Fruit fly (Drosophila melanogaster) whole organism, wandering third instar larva: ENCODE measurements around the gene Tcs4.

Experiments used
- Abd-B ChIP-seq: fragments of >200 bp; optimal IDR thresholded peaks from 2 replicates; lab custom pipeline; 2017; ENCODE audit warnings: missing biosample characterization, missing genetic modification characterization
- CG32264 ChIP-seq: fragments of 200-800 bp; sonication (Bioruptor generic); optimal IDR thresholded peaks from 2 replicates; lab custom pipeline; 2016; ENCODE audit warnings: missing biosample characterization, missing genetic modification characterization
- CG9705 ChIP-seq: fragments of 200-800 bp; sonication (Bioruptor generic); optimal IDR thresholded peaks from 2 replicates; lab custom pipeline; 2018; ENCODE audit warnings: missing biosample characterization, mild to moderate bottlenecking, missing genetic modification characterization
- CrebA ChIP-seq: fragments of 200-800 bp; sonication (Bioruptor generic); optimal IDR thresholded peaks from 2 replicates; lab custom pipeline; 2016; ENCODE audit warnings: missing biosample characterization, mild to moderate bottlenecking, missing genetic modification characterization, borderline replicate concordance
- Dfd ChIP-seq: fragments of >200 bp; optimal IDR thresholded peaks from 2 replicates; lab custom pipeline; 2017; ENCODE audit warnings: missing biosample characterization, missing genetic modification characterization
- Dif ChIP-seq: fragments of 200-275, 200-300 bp; sonication (Bioruptor generic); optimal IDR thresholded peaks from 2 replicates; lab custom pipeline; 2018; ENCODE audit warnings: missing biosample characterization, missing genetic modification characterization; ENCODE audit not compliant: partially characterized antibody
- HLH106 ChIP-seq: fragments of 200-800 bp; optimal IDR thresholded peaks from 3 replicates; lab custom pipeline; 2019; ENCODE audit warnings: missing biosample characterization, mild to moderate bottlenecking, missing genetic modification characterization, moderate library complexity
- Hnf4 ChIP-seq: fragments of 200-800 bp; sonication (Bioruptor generic); optimal IDR thresholded peaks from 2 replicates; lab custom pipeline; 2016; ENCODE audit warnings: missing biosample characterization, mild to moderate bottlenecking, missing genetic modification characterization
- Hr78 ChIP-seq: fragments of >200 bp; optimal IDR thresholded peaks from 2 replicates; lab custom pipeline; 2017; ENCODE audit warnings: missing biosample characterization, missing genetic modification characterization
- Jra ChIP-seq: sonication (Bioruptor generic); optimal IDR thresholded peaks from 2 replicates; lab custom pipeline; 2016; ENCODE audit warnings: missing biosample characterization, missing genetic modification characterization
- Mio ChIP-seq: sonication (Bioruptor generic); optimal IDR thresholded peaks from 2 replicates; lab custom pipeline; 2016; ENCODE audit warnings: missing biosample characterization, missing genetic modification characterization
- Myc ChIP-seq: fragments of >200 bp; optimal IDR thresholded peaks from 2 replicates; lab custom pipeline; 2017
- N ChIP-seq: fragments of >200 bp; optimal IDR thresholded peaks from 2 replicates; lab custom pipeline; 2018; ENCODE audit warnings: missing biosample characterization, missing external identifiers, missing genetic modification characterization
- OdsH ChIP-seq: fragments of 200-800 bp; sonication (Bioruptor generic); optimal IDR thresholded peaks from 2 replicates; lab custom pipeline; 2016; ENCODE audit warnings: missing biosample characterization, mild to moderate bottlenecking, missing genetic modification characterization
- Rel ChIP-seq, 2 experiments: fragments of 200-800 bp; sonication (Bioruptor generic) in 1 of 2; optimal IDR thresholded peaks; 2 replicates in 1 of 2; 3 replicates in 1 of 2; lab custom pipeline; 2016 to 2019; ENCODE audit warnings: mild to moderate bottlenecking in 2 of 2, missing biosample characterization in 2 of 2, missing genetic modification characterization in 2 of 2, moderate library complexity in 1 of 2
- Sp1 ChIP-seq: fragments of 200-800 bp; sonication (Bioruptor generic); optimal IDR thresholded peaks from 3 replicates; lab custom pipeline; 2019; ENCODE audit warnings: missing biosample characterization, mild to moderate bottlenecking, missing genetic modification characterization, moderate library complexity
- Vsx2 ChIP-seq: fragments of 200-300, 225-300 bp; sonication (Bioruptor generic); optimal IDR thresholded peaks from 2 replicates; lab custom pipeline; 2018; ENCODE audit warnings: missing biosample characterization, missing genetic modification characterization; ENCODE audit not compliant: partially characterized antibody
- br ChIP-seq: fragments of 200-800 bp; sonication (Bioruptor generic); optimal IDR thresholded peaks from 2 replicates; lab custom pipeline; 2016; ENCODE audit warnings: missing biosample characterization, missing genetic modification characterization
- brk ChIP-seq: fragments of 200-800 bp; sonication (Bioruptor generic); optimal IDR thresholded peaks from 2 replicates; lab custom pipeline; 2016; ENCODE audit warnings: missing biosample characterization, mild to moderate bottlenecking, missing genetic modification characterization
- dl ChIP-seq, 2 experiments: fragments of 175-275, 200-275 bp in 1 of 2; fragments of 200-275 bp in 1 of 2; sonication (Bioruptor generic); optimal IDR thresholded peaks; lab custom pipeline; 2018; ENCODE audit warnings: mild to moderate bottlenecking in 2 of 2, missing biosample characterization in 2 of 2, missing genetic modification characterization in 2 of 2, moderate library complexity in 2 of 2; ENCODE audit not compliant: partially characterized antibody in 2 of 2, insufficient read depth in 1 of 2
- dmrt93B ChIP-seq: fragments of 200-800 bp; sonication (Bioruptor generic); optimal IDR thresholded peaks from 2 replicates; lab custom pipeline; 2018; ENCODE audit warnings: missing biosample characterization, mild to moderate bottlenecking, missing genetic modification characterization
- dsf ChIP-seq: sonication (Bioruptor generic); optimal IDR thresholded peaks from 2 replicates; lab custom pipeline; 2016; ENCODE audit warnings: missing biosample characterization, missing genetic modification characterization, borderline replicate concordance
- ey ChIP-seq: fragments of 200-800 bp; sonication (Bioruptor generic); optimal IDR thresholded peaks from 2 replicates; lab custom pipeline; 2016; ENCODE audit warnings: missing biosample characterization, missing genetic modification characterization
- foxo ChIP-seq, 2 experiments: fragments of 200-800 bp; sonication (Bioruptor generic); optimal IDR thresholded peaks; 2 replicates in 1 of 2; 3 replicates in 1 of 2; lab custom pipeline; 2016 to 2017; ENCODE audit warnings: missing biosample characterization in 2 of 2, missing genetic modification characterization in 2 of 2
- fru ChIP-seq: fragments of 200-800 bp; sonication (Bioruptor generic); optimal IDR thresholded peaks from 3 replicates; lab custom pipeline; 2016; ENCODE audit warnings: missing biosample characterization, mild to moderate bottlenecking, missing genetic modification characterization
- h ChIP-seq: fragments of 200-800 bp; sonication (Bioruptor generic); optimal IDR thresholded peaks from 3 replicates; lab custom pipeline; 2016; ENCODE audit warnings: missing biosample characterization, mild to moderate bottlenecking, missing genetic modification characterization
- jim ChIP-seq: fragments of 175-275, 200-325 bp; sonication (Bioruptor generic); optimal IDR thresholded peaks from 2 replicates; lab custom pipeline; 2016; ENCODE audit warnings: missing biosample characterization, mild to moderate bottlenecking, missing genetic modification characterization
- lola ChIP-seq: fragments of >200 bp; optimal IDR thresholded peaks from 2 replicates; lab custom pipeline; 2017; ENCODE audit warnings: missing biosample characterization, missing genetic modification characterization
- pan ChIP-seq: fragments of >200 bp; optimal IDR thresholded peaks from 2 replicates; lab custom pipeline; 2017
- psq ChIP-seq: fragments of 200-800 bp; sonication (Bioruptor generic); optimal IDR thresholded peaks from 3 replicates; lab custom pipeline; 2017; ENCODE audit warnings: missing biosample characterization, mild to moderate bottlenecking, missing genetic modification characterization, moderate library complexity
- rgr ChIP-seq: fragments of 200-800 bp; sonication (Bioruptor generic); optimal IDR thresholded peaks from 3 replicates; lab custom pipeline; 2016; ENCODE audit warnings: missing biosample characterization, mild to moderate bottlenecking, missing genetic modification characterization
- sage ChIP-seq: fragments of 200-800 bp; sonication (Bioruptor generic); optimal IDR thresholded peaks from 2 replicates; lab custom pipeline; 2016; ENCODE audit warnings: missing biosample characterization, mild to moderate bottlenecking, missing genetic modification characterization
- sv ChIP-seq: fragments of 200-800 bp; sonication (Bioruptor generic); optimal IDR thresholded peaks from 3 replicates; lab custom pipeline; 2016; ENCODE audit warnings: missing biosample characterization, missing genetic modification characterization
- tai ChIP-seq: sonication (Bioruptor generic); optimal IDR thresholded peaks from 2 replicates; lab custom pipeline; 2016; ENCODE audit warnings: missing biosample characterization, missing genetic modification characterization
- usp ChIP-seq: fragments of >200 bp; optimal IDR thresholded peaks from 2 replicates; lab custom pipeline; 2017; ENCODE audit warnings: missing biosample characterization, missing genetic modification characterization
- woc ChIP-seq: sonication (Bioruptor generic); optimal IDR thresholded peaks from 2 replicates; lab custom pipeline; 2016; ENCODE audit warnings: missing biosample characterization, mild to moderate bottlenecking, missing genetic modification characterization

Tcs4 gene

dm6 chrX:19714816-19715215, 13.3 kb upstream of the Tcs4 start:
- no peak for TF ChIP-seq sv (GFP tag; lab: Kevin White, UChicago)
- no peak for TF ChIP-seq Hnf4 (GFP tag; lab: Kevin White, UChicago)
- TF ChIP-seq, all 38 proteins: peak for 0

DNA sequence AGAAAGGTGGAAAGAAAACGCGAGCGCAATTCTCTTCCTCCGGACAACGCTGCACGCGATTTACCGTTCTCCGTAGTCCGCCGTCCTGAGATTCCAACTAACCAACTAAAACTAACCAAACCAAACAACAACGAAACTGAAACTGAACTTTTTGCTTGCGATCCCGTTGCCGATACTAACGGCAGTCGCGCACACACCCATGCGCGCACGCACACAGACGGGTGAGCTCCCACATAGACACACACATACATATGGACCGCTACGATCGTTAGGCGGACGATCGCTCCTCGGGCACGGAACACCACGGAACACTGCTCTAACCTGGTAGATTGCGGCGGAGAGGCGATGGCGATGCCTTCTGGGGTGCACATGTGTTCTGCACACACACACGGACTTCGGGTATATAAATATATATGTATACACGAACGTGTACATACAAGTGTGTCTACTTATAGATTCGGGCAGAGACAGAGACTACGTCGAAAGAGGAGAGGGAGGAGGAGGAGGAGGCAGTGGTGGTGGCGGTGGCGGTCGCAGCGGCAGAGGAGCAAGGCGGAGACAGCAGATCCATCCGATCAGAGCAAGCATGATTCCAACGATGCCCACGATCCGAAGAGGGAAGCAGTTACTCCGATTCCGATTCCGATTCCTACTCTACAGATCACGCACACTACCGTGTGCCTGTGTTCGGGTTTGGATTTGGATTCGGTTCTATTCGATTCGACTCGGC, 11.5 kb upstream of the Tcs4 start, which contains the start of gene meso18E:
Gene meso18E (minus strand): TSS at position 148 of the 730 bp plus-strand sequence.
- TF ChIP-seq ey (GFP tag; lab: Kevin White, UChicago) (no peak), brk (GFP tag; lab: Kevin White, UChicago) (no peak), CrebA (no peak), dmrt93B (GFP tag; lab: Kevin White, UChicago) (no peak), tai (GFP tag; lab: Kevin White, UChicago) (no peak), Vsx2 (no peak)

dm6 chrX:19711936-19712335, 10.4 kb upstream of the Tcs4 start:
- TF ChIP-seq Abd-B (GFP tag; lab: Kevin White, UChicago) (no peak), br (GFP tag; lab: Kevin White, UChicago) (no peak), CG9705 (GFP tag; lab: Kevin White, UChicago) (no peak), Dif (no peak), woc (GFP tag; lab: Kevin White, UChicago) (no peak), lola (no peak), Myc (lab: Kevin White, UChicago) (no peak), ey (GFP tag; lab: Kevin White, UChicago) (no peak), Sp1 (GFP tag; lab: Kevin White, UChicago) (no peak), OdsH (GFP tag; lab: Kevin White, UChicago) (no peak), dsf (GFP tag; lab: Kevin White, UChicago) (no peak), pan (lab: Kevin White, UChicago) (no peak), tai (GFP tag; lab: Kevin White, UChicago) (no peak), jim (GFP tag; lab: Kevin White, UChicago) (no peak), psq (no peak), h (GFP tag; lab: Kevin White, UChicago) (no peak)

DNA sequence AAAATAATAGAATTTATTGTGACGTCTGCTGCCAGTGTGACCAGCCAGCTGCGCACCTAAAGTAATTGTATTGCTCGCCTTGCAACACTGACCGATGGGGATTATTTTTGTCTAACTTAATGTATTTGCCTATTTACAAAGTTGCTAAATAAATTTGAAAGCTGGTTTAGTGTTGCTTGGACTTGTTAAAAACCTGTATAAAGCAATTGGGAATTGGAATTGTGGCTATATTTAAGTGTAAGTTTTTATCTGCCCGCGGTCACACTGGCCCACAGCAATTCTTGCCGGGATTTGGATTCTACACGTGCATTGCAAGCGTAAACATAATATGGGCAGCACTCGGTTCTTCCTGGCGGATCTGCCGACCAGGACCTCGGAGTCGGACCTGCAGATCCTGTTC, 2.5 kb upstream of the Tcs4 start, which contains the start of the genes CG14230 and CG14232:
Gene CG14230 (plus strand): TSS at position 94 of the 400 bp plus-strand sequence.
Gene CG14232 (minus strand): TSS at position 177 of the 400 bp plus-strand sequence.
- TF ChIP-seq Rel (GFP tag; optimal IDR thresholded peaks at IDR 0.05; lab: Kevin White, UChicago) (no peak), Rel (tag; optimal IDR thresholded peaks at IDR 0.05; lab: Kevin White, UChicago) (peak; percentile 81), rgr (peak; percentile 23), Sp1 (GFP tag; lab: Kevin White, UChicago) (peak; percentile 5), OdsH (GFP tag; lab: Kevin White, UChicago) (no peak), dmrt93B (GFP tag; lab: Kevin White, UChicago) (no peak), Hnf4 (GFP tag; lab: Kevin White, UChicago) (no peak), Myc (lab: Kevin White, UChicago) (peak; percentile 35), fru (peak; percentile 52), Mio (GFP tag; lab: Kevin White, UChicago) (no peak), Jra (no peak), jim (GFP tag; lab: Kevin White, UChicago) (no peak)

dm6 chrX:19697255-19697877, 4.2 kb downstream of the Tcs4 start:
- TF ChIP-seq usp (GFP tag; lab: Kevin White, UChicago) = no peak
- peak in 1 of 2 experiments; percentile 7 for TF ChIP-seq foxo (GFP tag; optimal IDR thresholded peaks at IDR 0.05; lab: Kevin White, UChicago)
- no peak for TF ChIP-seq CG32264
- TF ChIP-seq Rel (GFP tag; optimal IDR thresholded peaks at IDR 0.05; lab: Kevin White, UChicago) = no peak
- peak; percentile 9 for TF ChIP-seq Rel (tag; optimal IDR thresholded peaks at IDR 0.05; lab: Kevin White, UChicago)
- no peak for TF ChIP-seq sv (GFP tag; lab: Kevin White, UChicago)
- no peak for TF ChIP-seq dl (GFP tag; optimal IDR thresholded peaks at IDR 0.05; lab: Kevin White, UChicago; ENCODE audit: insufficient read depth in 1 of 2, partially characterized antibody in 2 of 2)
- peak; percentile 96 for TF ChIP-seq N (GFP tag; lab: Kevin White, UChicago)
- no peak for TF ChIP-seq Hnf4 (GFP tag; lab: Kevin White, UChicago)
- TF ChIP-seq brk (GFP tag; lab: Kevin White, UChicago) = no peak
- no peak for TF ChIP-seq CrebA
- TF ChIP-seq Dfd (GFP tag; lab: Kevin White, UChicago) = no peak
- TF ChIP-seq Abd-B (GFP tag; lab: Kevin White, UChicago) = peak; percentile 50
- peak; percentile 30 for TF ChIP-seq rgr
- no peak for TF ChIP-seq sage (GFP tag; lab: Kevin White, UChicago)
- peak; percentile 38 for TF ChIP-seq h (GFP tag; lab: Kevin White, UChicago)
- TF ChIP-seq fru = no peak
- TF ChIP-seq Vsx2 = no peak
- TF ChIP-seq HLH106 = peak; percentile 20
- peak; percentile 41 for TF ChIP-seq Jra
- TF ChIP-seq dsf (GFP tag; lab: Kevin White, UChicago) = no peak
- no peak for TF ChIP-seq woc (GFP tag; lab: Kevin White, UChicago)
- TF ChIP-seq psq = peak; percentile 44
- no peak for TF ChIP-seq br (GFP tag; lab: Kevin White, UChicago)
- TF ChIP-seq Sp1 (GFP tag; lab: Kevin White, UChicago) = peak; percentile 12
- no peak for TF ChIP-seq jim (GFP tag; lab: Kevin White, UChicago)
- peak; percentile 16 for TF ChIP-seq Dif
- no peak for TF ChIP-seq Hr78
